Fruit fly (Drosophila melanogaster): ENCODE data around the gene pum.

pum gene

DNA sequence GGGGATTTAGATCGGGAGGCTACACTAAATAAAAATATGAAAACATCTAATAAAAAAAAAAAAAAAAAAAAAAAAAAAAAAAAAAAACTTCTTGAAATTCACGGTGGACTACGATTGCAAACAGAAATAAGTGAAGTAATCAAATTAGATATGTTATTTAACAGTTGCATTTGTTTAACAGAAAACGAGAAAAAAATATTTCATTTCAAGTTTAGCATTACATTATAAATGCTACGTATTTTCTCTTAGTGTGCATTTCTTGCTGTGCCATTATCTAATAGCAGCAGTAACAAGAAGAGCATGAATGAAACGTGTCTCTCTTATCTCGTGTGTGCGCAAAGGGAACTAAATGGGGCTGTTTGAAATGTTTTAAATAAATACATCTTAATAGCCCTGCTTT is 12.7 kb downstream of the pum start (continued):
- peak; percentile 61 for TF ChIP-seq Deaf1 (tag; optimal IDR thresholded peaks at IDR 0.05)
- TF ChIP-seq slou (GFP tag; optimal IDR thresholded peaks at IDR 0.05), result no peak
- TF ChIP-seq Hand (GFP tag; optimal IDR thresholded peaks at IDR 0.05), result no peak
- no peak for TF ChIP-seq vfl (GFP tag; optimal IDR thresholded peaks at IDR 0.05)
- no peak for TF ChIP-seq amos (GFP tag; IDR thresholded peaks at IDR 0.05; ENCODE audit: partially characterized antibody)
- TF ChIP-seq CG10543 (GFP tag; optimal IDR thresholded peaks at IDR 0.05), result no peak
- no peak for TF ChIP-seq pita (GFP tag; optimal IDR thresholded peaks at IDR 0.05)
- TF ChIP-seq CG14710 (tag; optimal IDR thresholded peaks at IDR 0.05), result peak; percentile 53
- TF ChIP-seq cato (GFP tag; optimal IDR thresholded peaks at IDR 0.05; ENCODE audit: borderline replicate concordance), result peak; percentile 45
- no peak for TF ChIP-seq knrl (GFP tag; IDR thresholded peaks at IDR 0.05; ENCODE audit: partially characterized antibody)
- TF ChIP-seq CG6254 (GFP tag; optimal IDR thresholded peaks at IDR 0.05), result peak; percentile 59
- peak; percentile 23 for TF ChIP-seq run (tag; optimal IDR thresholded peaks at IDR 0.05)
- TF ChIP-seq CG15269 (tag; optimal IDR thresholded peaks at IDR 0.05), result peak; percentile 70
- peak; percentile 69; the same call in 2 of the 3 replicates for TF ChIP-seq ci (GFP tag; IDR thresholded peaks at IDR 0.05)
- peak; percentile 20 for TF ChIP-seq CG10267 (tag; optimal IDR thresholded peaks at IDR 0.05)
- no peak for TF ChIP-seq CG17912 (GFP tag; optimal IDR thresholded peaks at IDR 0.05)
- no peak for TF ChIP-seq CG9797 (GFP tag; optimal IDR thresholded peaks at IDR 0.05)
- TF ChIP-seq unc-4 (GFP tag; IDR thresholded peaks at IDR 0.05; ENCODE audit: partially characterized antibody), result no peak
- TF ChIP-seq sd (tag; optimal IDR thresholded peaks at IDR 0.05), result peak; percentile 1
- peak; percentile 9 for TF ChIP-seq HLH54F (GFP tag; optimal IDR thresholded peaks at IDR 0.05)
- TF ChIP-seq Gsc (GFP tag; IDR thresholded peaks at IDR 0.05), result no peak
- no peak for TF ChIP-seq sima (GFP tag; optimal IDR thresholded peaks at IDR 0.05)
- no peak for TF ChIP-seq lov (optimal IDR thresholded peaks at IDR 0.05)
- no peak for TF ChIP-seq lov (GFP tag; IDR thresholded peaks at IDR 0.05)
- peak; percentile 46; the same call in 1 of the 2 replicates for TF ChIP-seq wdn (GFP tag; IDR thresholded peaks at IDR 0.05)
- peak; percentile 58 for TF ChIP-seq CG13296 (GFP tag; optimal IDR thresholded peaks at IDR 0.05)
- TF ChIP-seq fd102C (GFP tag; optimal IDR thresholded peaks at IDR 0.05), result no peak
- TF ChIP-seq H15 (GFP tag; IDR thresholded peaks at IDR 0.05), result peak; percentile 78; the same call in 1 of the 3 replicates
- TF ChIP-seq CG14667 (GFP tag; IDR thresholded peaks at IDR 0.05), result peak; percentile 61; the same call in 1 of the 2 replicates
- peak; percentile 75 for TF ChIP-seq Hsf (GFP tag; optimal IDR thresholded peaks at IDR 0.05)
- peak; percentile 17; the same call in 1 of the 2 replicates for TF ChIP-seq CG14014 (GFP tag; IDR thresholded peaks at IDR 0.05)
- peak; percentile 86 for TF ChIP-seq CG18262 (tag; optimal IDR thresholded peaks at IDR 0.05)
- TF ChIP-seq pzg (GFP tag; optimal IDR thresholded peaks at IDR 0.05), result no peak
- no peak for TF ChIP-seq hbn (GFP tag; IDR thresholded peaks at IDR 0.05; ENCODE audit: partially characterized antibody)
- TF ChIP-seq grn (GFP tag; optimal IDR thresholded peaks at IDR 0.05), result no peak
- TF ChIP-seq CG3281 (GFP tag; optimal IDR thresholded peaks at IDR 0.05), result peak; percentile 65
- TF ChIP-seq CG8765 (GFP tag; IDR thresholded peaks at IDR 0.05), result 0 out of 2 replicates have a peak, but pooled peaks have one; percentile 9
- TF ChIP-seq CG2875 (GFP tag; optimal IDR thresholded peaks at IDR 0.05), result peak; percentile 56
- TF ChIP-seq CHES-1-like (GFP tag; optimal IDR thresholded peaks at IDR 0.05), result no peak
- TF ChIP-seq ind (GFP tag; optimal IDR thresholded peaks at IDR 0.05), result peak; percentile 79
- TF ChIP-seq zen2 (GFP tag; IDR thresholded peaks at IDR 0.05; ENCODE audit: partially characterized antibody), result no peak
- TF ChIP-seq CG12071 (GFP tag; optimal IDR thresholded peaks at IDR 0.05), result no peak
- no peak for TF ChIP-seq CG10274 (GFP tag; optimal IDR thresholded peaks at IDR 0.05)
- no peak for TF ChIP-seq CG3995 (GFP tag; optimal IDR thresholded peaks at IDR 0.05)
- peak; percentile 73; the same call in 2 of the 3 replicates for TF ChIP-seq zfh1 (GFP tag; IDR thresholded peaks at IDR 0.05)
- no peak for TF ChIP-seq Hr78 (GFP tag; optimal IDR thresholded peaks at IDR 0.05)
- no peak for TF ChIP-seq CG7963 (GFP tag; IDR thresholded peaks at IDR 0.05; ENCODE audit: partially characterized antibody)
- peak; percentile 32 for TF ChIP-seq CG13775 (GFP tag; optimal IDR thresholded peaks at IDR 0.05)
- TF ChIP-seq PHDP (tag; optimal IDR thresholded peaks at IDR 0.05), result peak; percentile 76
- no peak for TF ChIP-seq YL-1 (GFP tag; optimal IDR thresholded peaks at IDR 0.05)
